Worm (Caenorhabditis elegans) whole organism, early embryonic: ENCODE results near the gene T14B4.5.

ENCODE experiments used
- B0310.2 ChIP-seq: sonication (generic microtip); optimal IDR thresholded peaks from 2 replicates; lab custom pipeline; 2016; ENCODE audit warnings: mild to moderate bottlenecking, missing genetic modification characterization, missing compliant biosample characterization
- F13C5.2 ChIP-seq: sonication (generic microtip); optimal IDR thresholded peaks from 2 replicates; lab custom pipeline; 2017; ENCODE audit warnings: mild to moderate bottlenecking, missing genetic modification characterization, inconsistent platforms, missing compliant biosample characterization
- ama-1 ChIP-seq: fragments of 150-350 bp; optimal IDR thresholded peaks from 2 replicates; lab custom pipeline; 2014
- ceh-36 ChIP-seq: sonication (generic microtip); optimal IDR thresholded peaks from 2 replicates; lab custom pipeline; 2016; ENCODE audit warnings: missing genetic modification characterization, inconsistent platforms, missing compliant biosample characterization
- flt-1 ChIP-seq: fragments of 200-800 bp; sonication (Bioruptor generic); IDR thresholded peaks from 2 replicates; pipeline ENCODE4 v1.3.6; 2022; ENCODE audit warnings: missing genetic modification characterization, missing compliant biosample characterization
- hmbx-1 ChIP-seq: sonication (generic microtip); optimal IDR thresholded peaks from 2 replicates; lab custom pipeline; 2016; ENCODE audit warnings: mild to moderate bottlenecking, missing genetic modification characterization, missing compliant biosample characterization
- hmg-4 ChIP-seq: fragments of 200-800 bp; sonication (Bioruptor generic); optimal IDR thresholded peaks from 2 replicates; lab custom pipeline; 2018; ENCODE audit warnings: mild to moderate bottlenecking, missing genetic modification characterization, missing compliant biosample characterization
- hnd-1 ChIP-seq: sonication (generic microtip); optimal IDR thresholded peaks from 2 replicates; lab custom pipeline; 2016; ENCODE audit warnings: missing genetic modification characterization, missing compliant biosample characterization
- pes-1 ChIP-seq: fragments of 200-800 bp; sonication (Bioruptor generic); IDR thresholded peaks from 2 replicates; pipeline ENCODE4 v1.3.6; 2022; ENCODE audit warnings: missing genetic modification reagents, missing genetic modification characterization, missing compliant biosample characterization
- scrt-1 ChIP-seq: fragments of 200-800 bp; sonication (Bioruptor generic); IDR thresholded peaks from 2 replicates; pipeline ENCODE4 v1.3.6; 2022; ENCODE audit warnings: missing genetic modification characterization, missing compliant biosample characterization
- sea-1 ChIP-seq: fragments of 200-800 bp; sonication (Bioruptor generic); conservative IDR thresholded peaks from 2 replicates; pipeline ENCODE4 v1.3.6; 2022; ENCODE audit warnings: missing genetic modification characterization, missing compliant biosample characterization
- tbx-11 ChIP-seq: fragments of 200-800 bp; sonication (Bioruptor generic); IDR thresholded peaks from 2 replicates; pipeline ENCODE4 v1.3.6; 2022; ENCODE audit warnings: missing genetic modification characterization, missing compliant biosample characterization
- tra-4 ChIP-seq: sonication (generic microtip); optimal IDR thresholded peaks from 2 replicates; lab custom pipeline; 2017; ENCODE audit warnings: missing genetic modification characterization, missing compliant biosample characterization

DNA sequence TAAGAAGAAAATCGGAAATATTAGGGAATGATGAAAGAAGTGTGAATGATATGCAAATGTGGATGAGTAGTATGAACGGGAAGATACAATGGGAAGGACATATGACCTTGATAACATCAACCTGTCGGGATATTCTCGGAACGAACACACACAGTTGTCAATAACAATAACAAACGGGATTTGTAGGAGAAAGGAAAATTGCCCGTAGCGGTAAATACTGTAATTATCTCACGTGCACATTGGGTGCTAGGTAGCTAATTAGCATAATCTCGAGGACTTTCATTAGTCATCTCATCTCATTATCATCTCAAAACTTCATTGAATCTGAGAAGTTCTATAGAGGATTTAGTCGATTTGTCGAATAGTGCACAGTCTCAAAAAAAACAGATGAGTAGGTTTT lies 3.7 kb upstream of the T14B4.5 start:
- TF ChIP-seq F13C5.2 (tag; lab: Kevin White, UChicago) (no peak), sea-1 (GFP tag; lab: Robert Waterston, UW) (no peak), tbx-11 (GFP tag; lab: Robert Waterston, UW) (no peak), scrt-1 (no peak), ceh-36 (tag; lab: Kevin White, UChicago) (no peak), hmbx-1 (no peak), hnd-1 (tag; lab: Kevin White, UChicago) (no peak), B0310.2 (no peak), flt-1 (no peak), pes-1 (GFP tag; lab: Robert Waterston, UW) (no peak), ama-1 (lab: Kevin White, UChicago) (no peak), hmg-4 (no peak), tra-4 (no peak)
